Worm (Caenorhabditis elegans) whole organism, young adult: ENCODE results near the gene F14D12.1.

Experiments
- F10E7.11 ChIP-seq: sonication (generic microtip); optimal IDR thresholded peaks from 2 replicates; lab custom pipeline; 2017; ENCODE audit warnings: mild to moderate bottlenecking, missing genetic modification characterization, moderate library complexity, missing compliant biosample characterization
- Y56A3A.18 ChIP-seq: fragments of 200-800 bp; sonication (Bioruptor generic); IDR thresholded peaks from 2 replicates; pipeline ENCODE4 v1.3.6; 2022; ENCODE audit warnings: missing genetic modification reagents, missing genetic modification characterization, missing compliant biosample characterization
- bed-1 ChIP-seq: fragments of 200-800 bp; sonication (Bioruptor generic); IDR thresholded peaks from 2 replicates; pipeline ENCODE4 v1.3.6; 2022; ENCODE audit warnings: missing genetic modification reagents, missing genetic modification characterization, missing compliant biosample characterization
- bed-2 ChIP-seq: fragments of 200-800 bp; sonication (Bioruptor generic); IDR thresholded peaks from 2 replicates; pipeline ENCODE4 v1.3.6; 2022; ENCODE audit warnings: missing genetic modification reagents, missing genetic modification characterization, missing compliant biosample characterization
- ceh-100 ChIP-seq: fragments of 200-800 bp; sonication (Bioruptor generic); IDR thresholded peaks from 2 replicates; pipeline ENCODE4 v1.3.6; 2022; ENCODE audit warnings: missing genetic modification reagents, missing genetic modification characterization, missing compliant biosample characterization
- ceh-91 ChIP-seq: fragments of 200-800 bp; sonication (Bioruptor generic); IDR thresholded peaks from 2 replicates; pipeline ENCODE4 v1.3.6; 2022; ENCODE audit warnings: missing genetic modification reagents, missing genetic modification characterization, missing compliant biosample characterization
- repo-1 ChIP-seq: sonication (generic microtip); optimal IDR thresholded peaks from 2 replicates; lab custom pipeline; 2017; ENCODE audit warnings: mild to moderate bottlenecking, missing genetic modification characterization, missing compliant biosample characterization
- unc-62 ChIP-seq: fragments of 150-350 bp; optimal IDR thresholded peaks from 2 replicates; lab custom pipeline; 2014; ENCODE audit warnings: missing biosample characterization, missing genetic modification reagents, missing genetic modification characterization
- ztf-22 ChIP-seq: fragments of 200-800 bp; sonication (Bioruptor generic); optimal IDR thresholded peaks from 2 replicates; lab custom pipeline; 2018; ENCODE audit warnings: mild to moderate bottlenecking, missing genetic modification characterization, moderate library complexity, missing compliant biosample characterization
- ztf-25 ChIP-seq: fragments of 200-800 bp; sonication (Bioruptor generic); IDR thresholded peaks from 2 replicates; pipeline ENCODE4 v1.3.6; 2022; ENCODE audit warnings: missing genetic modification reagents, missing genetic modification characterization, missing compliant biosample characterization

ce11 chrX:5579714-5580265 is 23.8 kb upstream of the F14D12.1 start:
- TF ChIP-seq bed-1 (GFP tag; lab: Robert Waterston, UW) (no peak), ztf-22 (no peak), ztf-25 (GFP tag; lab: Robert Waterston, UW) (no peak), F10E7.11 (no peak), ceh-100 (GFP tag; lab: Robert Waterston, UW) (no peak), unc-62 (GFP tag; lab: Kevin White, UChicago) (no peak), bed-2 (GFP tag; lab: Robert Waterston, UW) (no peak), Y56A3A.18 (GFP tag; lab: Robert Waterston, UW) (no peak), repo-1 (tag; lab: Kevin White, UChicago) (no peak), ceh-91 (no peak)
